Fruit fly (Drosophila melanogaster) ovary, adult (tissue): ENCODE results near the gene Eo.

Experiments
- CG17801 ChIP-seq: fragments of 200-800 bp; optimal IDR thresholded peaks from 2 replicates; lab custom pipeline; 2019; ENCODE audit warnings: missing biosample characterization, mild to moderate bottlenecking, missing genetic modification characterization, moderate library complexity; ENCODE audit not compliant: partially characterized antibody

The Eo gene

dm6 chrX:14929813-14930212 lies 11.2 kb upstream of the Eo start:
- TF ChIP-seq CG17801 (GFP tag; lab: Kevin White, UChicago), result no peak

dm6 chrX:14928844-14929243 lies 10.2 kb upstream of the Eo start, which contains the start of gene CG32591:
Gene CG32591, minus strand, starts transcription at chrX:14928944.
- TF ChIP-seq CG17801 (GFP tag; lab: Kevin White, UChicago), result no peak

- no peak for TF ChIP-seq CG17801 (GFP tag; lab: Kevin White, UChicago)
Observed at dm6 chrX:14923277-14924019, 4.8 kb upstream of the Eo start, which contains the start of gene CG9503. Gene CG9503, minus strand, starts transcription at chrX:14923493.

- no peak for TF ChIP-seq CG17801 (GFP tag; lab: Kevin White, UChicago)
Observed at dm6 chrX:14922396-14923276, 4.0 kb upstream of the Eo start.

dm6 chrX:14913706-14914303 lies 4.8 kb downstream of the Eo start, which contains the start of gene CG12398:
Gene CG12398, minus strand, starts transcription at chrX:14913812.
- TF ChIP-seq CG17801 (GFP tag; lab: Kevin White, UChicago), result peak; percentile 60

- no peak for TF ChIP-seq CG17801 (GFP tag; lab: Kevin White, UChicago)
Observed at dm6 chrX:14910464-14911349, 7.9 kb downstream of the Eo start, which contains the start of gene CG14406. Gene CG14406, minus strand, starts transcription at chrX:14910845.

- TF ChIP-seq CG17801 (GFP tag; lab: Kevin White, UChicago), result no peak
Observed at dm6 chrX:14909658-14910378, 8.8 kb downstream of the Eo start, which contains the start of gene fiz. Gene fiz, minus strand, starts transcription at chrX:14909708.

- no peak for TF ChIP-seq CG17801 (GFP tag; lab: Kevin White, UChicago)
Observed at dm6 chrX:14909051-14909450, 9.5 kb downstream of the Eo start.

- no peak for TF ChIP-seq CG17801 (GFP tag; lab: Kevin White, UChicago)
Observed at dm6 chrX:14905499-14906044, 13.0 kb downstream of the Eo start, which contains the start of gene CG9512. Gene CG9512, minus strand, starts transcription at chrX:14905549.

dm6 chrX:14897592-14897991 lies 21.0 kb downstream of the Eo start:
- TF ChIP-seq CG17801 (GFP tag; lab: Kevin White, UChicago), result no peak

- TF ChIP-seq CG17801 (GFP tag; lab: Kevin White, UChicago), result no peak
Observed at dm6 chrX:14896791-14897190, 21.8 kb downstream of the Eo start, which contains the start of gene CG9514. Gene CG9514, minus strand, starts transcription at chrX:14896891.

dm6 chrX:14896310-14896709 lies 22.3 kb downstream of the Eo start:
- no peak for TF ChIP-seq CG17801 (GFP tag; lab: Kevin White, UChicago)

dm6 chrX:14893872-14894271 lies 24.7 kb downstream of the Eo start:
- no peak for TF ChIP-seq CG17801 (GFP tag; lab: Kevin White, UChicago)
